Worm (Caenorhabditis elegans) whole organism, late embryonic: ENCODE measurements around the gene srbc-66.

Experiments used
- F13H6.1 ChIP-seq: sonication (generic microtip); optimal IDR thresholded peaks from 2 replicates; lab custom pipeline; 2016; ENCODE audit warnings: missing genetic modification characterization, missing compliant biosample characterization
- K02D7.2 ChIP-seq: sonication (generic microtip); optimal IDR thresholded peaks from 2 replicates; lab custom pipeline; 2017; ENCODE audit warnings: mild to moderate bottlenecking, missing genetic modification characterization, missing compliant biosample characterization
- K09A11.1 ChIP-seq: sonication (generic microtip); optimal IDR thresholded peaks from 2 replicates; lab custom pipeline; 2017; ENCODE audit warnings: antibody characterized with exemption, mild to moderate bottlenecking, missing genetic modification characterization, missing compliant biosample characterization; ENCODE audit not compliant: insufficient read depth
- Y22D7AL.16 ChIP-seq: sonication (generic microtip); optimal IDR thresholded peaks from 2 replicates; lab custom pipeline; 2016; ENCODE audit warnings: missing genetic modification characterization, missing compliant biosample characterization
- ahr-1 ChIP-seq: sonication (generic microtip); optimal IDR thresholded peaks from 2 replicates; lab custom pipeline; 2016; ENCODE audit warnings: missing genetic modification characterization, missing compliant biosample characterization
- ceh-14 ChIP-seq: sonication (generic microtip); optimal IDR thresholded peaks from 2 replicates; lab custom pipeline; 2016; ENCODE audit warnings: missing genotype, missing genetic modification characterization, missing compliant biosample characterization
- ceh-19 ChIP-seq: fragments of 200-800 bp; sonication (Bioruptor generic); optimal IDR thresholded peaks from 2 replicates; lab custom pipeline; 2018; ENCODE audit warnings: mild to moderate bottlenecking, missing genetic modification characterization, missing compliant biosample characterization
- ceh-2 ChIP-seq: sonication (generic microtip); optimal IDR thresholded peaks from 2 replicates; lab custom pipeline; 2016; ENCODE audit warnings: missing genotype, missing genetic modification characterization, missing compliant biosample characterization
- ceh-22 ChIP-seq: sonication (generic microtip); optimal IDR thresholded peaks from 2 replicates; lab custom pipeline; 2017; ENCODE audit warnings: missing biosample characterization, missing genetic modification characterization
- ceh-24 ChIP-seq: sonication (generic microtip); optimal IDR thresholded peaks from 2 replicates; lab custom pipeline; 2016; ENCODE audit warnings: mild to moderate bottlenecking, missing genetic modification characterization, missing compliant biosample characterization
- ceh-34 ChIP-seq: sonication (generic microtip); optimal IDR thresholded peaks from 2 replicates; lab custom pipeline; 2016; ENCODE audit warnings: mild to moderate bottlenecking, missing genetic modification characterization, missing compliant biosample characterization
- ceh-48 ChIP-seq: sonication (generic microtip); optimal IDR thresholded peaks from 2 replicates; lab custom pipeline; 2016; ENCODE audit warnings: missing genetic modification characterization, inconsistent platforms, missing compliant biosample characterization
- dve-1 ChIP-seq: sonication (generic microtip); optimal IDR thresholded peaks from 2 replicates; lab custom pipeline; 2017; ENCODE audit warnings: antibody characterized with exemption, mild to moderate bottlenecking, missing genetic modification characterization, missing compliant biosample characterization
- elt-2 ChIP-seq: sonication (generic microtip); optimal IDR thresholded peaks from 2 replicates; lab custom pipeline; 2016; ENCODE audit warnings: missing genetic modification reagents, missing genetic modification characterization, missing compliant biosample characterization
- fkh-6 ChIP-seq: sonication (generic microtip); optimal IDR thresholded peaks from 2 replicates; lab custom pipeline; 2016; ENCODE audit warnings: missing genetic modification characterization, missing compliant biosample characterization
- gmeb-2 ChIP-seq: sonication (generic microtip); optimal IDR thresholded peaks from 2 replicates; lab custom pipeline; 2016; ENCODE audit warnings: missing genetic modification characterization, inconsistent platforms, missing compliant biosample characterization
- hlh-13 ChIP-seq: fragments of 200-800 bp; sonication (Bioruptor generic); optimal IDR thresholded peaks from 2 replicates; lab custom pipeline; 2018; ENCODE audit warnings: mild to moderate bottlenecking, missing genetic modification characterization, missing compliant biosample characterization
- hlh-30 ChIP-seq: sonication (generic microtip); optimal IDR thresholded peaks from 2 replicates; lab custom pipeline; 2017; ENCODE audit warnings: antibody characterized with exemption, missing genetic modification characterization, missing compliant biosample characterization; ENCODE audit not compliant: insufficient read depth
- hlh-6 ChIP-seq: sonication (generic microtip); optimal IDR thresholded peaks from 2 replicates; lab custom pipeline; 2016; ENCODE audit warnings: missing genotype, missing genetic modification characterization, missing compliant biosample characterization
- lim-6 ChIP-seq: sonication (generic microtip); optimal IDR thresholded peaks from 2 replicates; lab custom pipeline; 2016; ENCODE audit warnings: missing genetic modification characterization, missing compliant biosample characterization
- mec-3 ChIP-seq: sonication (generic microtip); optimal IDR thresholded peaks from 2 replicates; lab custom pipeline; 2016; ENCODE audit warnings: borderline replicate concordance, missing genetic modification characterization, missing compliant biosample characterization
- nfya-1 ChIP-seq: sonication (generic microtip); optimal IDR thresholded peaks from 2 replicates; lab custom pipeline; 2017; ENCODE audit warnings: missing genetic modification characterization, mild to moderate bottlenecking, missing compliant biosample characterization, antibody characterized with exemption, moderate library complexity
- nhr-11 ChIP-seq: fragments of 150-350 bp; optimal IDR thresholded peaks from 2 replicates; lab custom pipeline; 2014; ENCODE audit warnings: missing biosample characterization, missing genetic modification characterization
- nhr-232 ChIP-seq: sonication (generic microtip); optimal IDR thresholded peaks from 2 replicates; lab custom pipeline; 2016; ENCODE audit warnings: missing genetic modification characterization, missing compliant biosample characterization
- npax-4 ChIP-seq: sonication (generic microtip); optimal IDR thresholded peaks from 2 replicates; lab custom pipeline; 2016; ENCODE audit warnings: missing genetic modification characterization, missing compliant biosample characterization
- odd-2 ChIP-seq: sonication (generic microtip); optimal IDR thresholded peaks from 2 replicates; lab custom pipeline; 2017; ENCODE audit warnings: antibody characterized with exemption, mild to moderate bottlenecking, missing genetic modification characterization, missing compliant biosample characterization
- pag-3 ChIP-seq: sonication (generic microtip); optimal IDR thresholded peaks from 2 replicates; lab custom pipeline; 2016; ENCODE audit warnings: missing compliant biosample characterization, missing genetic modification characterization, borderline replicate concordance
- pat-9 ChIP-seq: fragments of 200-800 bp; sonication (Bioruptor generic); optimal IDR thresholded peaks from 2 replicates; lab custom pipeline; 2018; ENCODE audit warnings: mild to moderate bottlenecking, missing genetic modification characterization, moderate library complexity, missing compliant biosample characterization
- pros-1 ChIP-seq: fragments of 150-350 bp; optimal IDR thresholded peaks from 2 replicates; lab custom pipeline; 2014; ENCODE audit warnings: missing biosample characterization, missing genetic modification reagents, missing genetic modification characterization
- rnt-1 ChIP-seq: sonication (generic microtip); optimal IDR thresholded peaks from 2 replicates; lab custom pipeline; 2016; ENCODE audit warnings: missing genetic modification characterization, missing compliant biosample characterization
- sdc-2 ChIP-seq: sonication (generic microtip); optimal IDR thresholded peaks from 2 replicates; lab custom pipeline; 2016; ENCODE audit warnings: missing genotype, missing genetic modification characterization, missing compliant biosample characterization
- sox-4 ChIP-seq: sonication (generic microtip); optimal IDR thresholded peaks from 2 replicates; lab custom pipeline; 2017; ENCODE audit warnings: mild to moderate bottlenecking, missing genetic modification characterization, inconsistent platforms, missing compliant biosample characterization
- tbx-2 ChIP-seq: sonication (generic microtip); optimal IDR thresholded peaks from 2 replicates; lab custom pipeline; 2016; ENCODE audit warnings: missing genetic modification characterization, missing compliant biosample characterization
- tbx-7 ChIP-seq: sonication (generic microtip); optimal IDR thresholded peaks from 2 replicates; lab custom pipeline; 2016; ENCODE audit warnings: missing genotype, missing genetic modification characterization, missing compliant biosample characterization
- ttx-3 ChIP-seq: sonication (generic microtip); optimal IDR thresholded peaks from 2 replicates; lab custom pipeline; 2016; ENCODE audit warnings: missing genetic modification reagents, missing genetic modification characterization, missing compliant biosample characterization
- unc-3 ChIP-seq, 2 experiments: fragments of 200-800 bp in 1 of 2; sonication (Bioruptor generic) in 1 of 2; sonication (generic microtip) in 1 of 2; conservative IDR thresholded peaks in 1 of 2; optimal IDR thresholded peaks in 1 of 2; 2 replicates each; pipeline versions ENCODE4 v1.3.6 to Lab custom; 2016 to 2022; ENCODE audit warnings: missing compliant biosample characterization in 2 of 2, missing genetic modification characterization in 2 of 2, missing genetic modification reagents in 1 of 2
- unc-42 ChIP-seq: sonication (generic microtip); optimal IDR thresholded peaks from 2 replicates; lab custom pipeline; 2016; ENCODE audit warnings: missing genotype, missing genetic modification characterization, missing compliant biosample characterization
- zip-5 ChIP-seq: sonication (generic microtip); optimal IDR thresholded peaks from 2 replicates; lab custom pipeline; 2016; ENCODE audit warnings: missing genetic modification characterization, missing compliant biosample characterization
- ztf-16 ChIP-seq: sonication (generic microtip); optimal IDR thresholded peaks from 2 replicates; lab custom pipeline; 2017; ENCODE audit warnings: missing genetic modification characterization, missing compliant biosample characterization

The srbc-66 gene

DNA sequence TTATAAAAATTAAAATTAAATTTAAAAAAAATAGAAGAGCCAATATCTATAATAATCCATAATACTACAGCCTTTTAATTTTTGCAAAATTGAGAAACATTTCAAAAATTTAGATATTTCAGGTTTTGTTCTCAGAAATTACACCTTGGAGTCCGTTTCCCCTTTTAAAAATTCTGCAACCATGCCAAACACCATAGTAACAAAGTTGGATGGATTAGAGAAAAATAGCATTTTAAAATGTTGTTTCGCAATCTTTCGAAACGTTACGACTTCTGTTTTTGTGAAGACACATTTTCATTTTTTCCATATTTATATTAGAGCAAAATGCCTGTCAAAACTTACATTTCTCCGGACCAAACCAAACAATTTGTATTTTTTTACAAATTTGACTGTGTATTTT lies 5.5 kb upstream of the srbc-66 start, which contains the start of gene T24A6.7:
Gene T24A6.7, plus strand, starts transcription at position 301 of the 400 bp plus-strand sequence.
- TF ChIP-seq Y22D7AL.16 (tag; lab: Kevin White, UChicago) (no peak), pat-9 (no peak), nfya-1 (tag; lab: Kevin White, UChicago) (no peak), hlh-13 (GFP tag; lab: Kevin White, UChicago) (no peak), tbx-7 (no peak), odd-2 (tag; lab: Kevin White, UChicago) (no peak), hlh-6 (tag; lab: Kevin White, UChicago) (no peak), F13H6.1 (no peak), tbx-2 (no peak), nhr-232 (tag; lab: Kevin White, UChicago) (no peak), elt-2 (tag; lab: Kevin White, UChicago) (no peak), ceh-24 (no peak), mec-3 (tag; lab: Kevin White, UChicago) (no peak), hlh-30 (tag; lab: Kevin White, UChicago) (no peak), ahr-1 (tag; lab: Kevin White, UChicago) (no peak)

DNA sequence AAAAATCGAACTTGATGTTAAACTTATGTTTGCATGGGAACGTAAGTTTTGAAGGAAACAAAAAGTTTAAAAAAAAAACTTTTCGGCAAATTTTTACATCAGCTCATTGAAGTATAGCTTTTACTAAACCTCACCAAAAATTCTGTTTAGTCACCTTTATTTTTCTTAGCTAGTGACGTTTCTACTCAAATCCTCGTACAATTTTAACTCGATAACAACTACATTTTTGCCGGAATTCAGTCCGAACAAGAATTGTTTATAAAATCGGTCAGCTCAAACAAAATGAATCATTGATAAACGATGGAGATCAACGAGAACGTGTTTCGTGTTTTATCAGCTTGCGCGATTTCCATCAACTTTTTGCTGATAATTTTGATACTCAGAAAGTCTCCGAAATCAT lies 3.6 kb upstream of the srbc-66 start, which contains the start of gene str-260:
Gene str-260, plus strand, starts transcription at position 301 of the 400 bp plus-strand sequence.
- TF ChIP-seq ceh-34 (tag; lab: Kevin White, UChicago) (no peak), F13H6.1 (no peak), ceh-24 (no peak), ztf-16 (no peak), ceh-19 (GFP tag; lab: Kevin White, UChicago) (no peak), ceh-2 (tag; lab: Kevin White, UChicago) (no peak)
- TF ChIP-seq, all 69 proteins: peak for 0

DNA sequence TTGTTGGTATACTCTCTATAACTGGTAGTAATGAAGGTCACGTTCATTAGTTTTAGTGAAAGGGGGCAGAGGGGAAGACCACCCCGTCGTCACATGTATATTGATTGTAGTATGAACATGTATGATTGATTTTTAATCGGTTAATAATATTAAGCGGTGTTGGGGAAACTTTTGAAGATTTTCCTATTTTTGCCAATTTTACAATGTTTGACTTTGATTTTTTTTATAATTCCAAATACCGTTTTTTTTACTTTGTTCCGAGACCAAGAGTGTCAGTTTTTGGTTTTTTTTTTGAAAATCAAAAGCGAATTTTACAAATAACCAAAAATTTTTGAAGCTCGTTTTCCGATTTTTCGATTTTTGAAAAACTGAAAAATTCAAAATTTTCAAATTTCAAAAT lies 4.8 kb downstream of the srbc-66 start, which contains the start of gene nhr-221:
Gene nhr-221, minus strand, starts transcription at position 101 of the 400 bp plus-strand sequence.
- TF ChIP-seq unc-42 (tag; lab: Kevin White, UChicago) (no peak), sox-4 (tag; lab: Kevin White, UChicago) (no peak), K09A11.1 (tag; lab: Kevin White, UChicago) (no peak), ceh-22 (tag; lab: Kevin White, UChicago) (no peak), ceh-19 (GFP tag; lab: Kevin White, UChicago) (no peak), gmeb-2 (no peak), nfya-1 (tag; lab: Kevin White, UChicago) (no peak), npax-4 (tag; lab: Kevin White, UChicago) (no peak), dve-1 (tag; lab: Kevin White, UChicago) (no peak), ceh-14 (no peak)

- TF ChIP-seq K02D7.2 (tag; lab: Kevin White, UChicago) (no peak), tbx-7 (no peak), lim-6 (tag; lab: Kevin White, UChicago) (no peak), sdc-2 (tag; lab: Kevin White, UChicago) (no peak), odd-2 (tag; lab: Kevin White, UChicago) (no peak), nhr-232 (tag; lab: Kevin White, UChicago) (no peak), zip-5 (tag; lab: Kevin White, UChicago) (no peak), ttx-3 (tag; lab: Kevin White, UChicago) (no peak)
Measured at ce11 chrV:3538307-3538706, 7.8 kb downstream of the srbc-66 start, which contains the start of gene nhr-93. nhr-93 (minus strand) TSS chrV:3538407.

- TF ChIP-seq ztf-16, result no peak
- TF ChIP-seq ceh-24, result no peak
- TF ChIP-seq rnt-1 (tag; lab: Kevin White, UChicago), result no peak
- TF ChIP-seq ceh-48 (tag; lab: Kevin White, UChicago), result no peak
- no peak for TF ChIP-seq pag-3
- no peak for TF ChIP-seq fkh-6
- TF ChIP-seq pat-9, result no peak
- TF ChIP-seq lim-6 (tag; lab: Kevin White, UChicago), result no peak
- TF ChIP-seq nhr-11, result no peak
- no peak for TF ChIP-seq unc-3 (GFP tag; conservative IDR thresholded peaks at IDR 0.05; lab: Robert Waterston, UW)
- TF ChIP-seq unc-3 (tag; optimal IDR thresholded peaks at IDR 0.05; lab: Kevin White, UChicago), result no peak
- TF ChIP-seq zip-5 (tag; lab: Kevin White, UChicago), result no peak
- TF ChIP-seq hlh-6 (tag; lab: Kevin White, UChicago), result no peak
- no peak for TF ChIP-seq unc-42 (tag; lab: Kevin White, UChicago)
- no peak for TF ChIP-seq pros-1 (tag; lab: Kevin White, UChicago)
- no peak for TF ChIP-seq mec-3 (tag; lab: Kevin White, UChicago)
Measured at ce11 chrV:3541117-3541516, 10.6 kb downstream of the srbc-66 start, which contains the start of gene srbc-67. srbc-67 (minus strand) TSS chrV:3541217.
